Worm (Caenorhabditis elegans): ENCODE results near the gene nhr-133.

DNA sequence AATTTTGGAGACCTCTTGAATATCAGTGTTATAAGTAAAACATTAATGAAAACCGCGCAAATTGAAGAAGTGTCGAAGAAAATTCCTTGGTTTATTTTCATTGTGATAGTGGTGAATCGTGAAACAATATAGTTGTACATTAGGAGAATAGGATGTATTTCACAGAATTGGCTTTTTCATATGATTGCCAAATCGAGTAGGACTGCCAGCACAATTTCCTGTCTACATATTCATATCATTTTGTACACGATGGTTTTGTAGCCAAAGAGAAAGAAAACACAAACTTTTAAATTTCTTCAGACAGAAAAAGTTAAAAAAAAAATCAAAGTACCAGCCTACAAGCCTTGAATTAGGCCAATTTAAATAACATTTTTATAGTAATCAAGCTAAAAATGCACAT, 48.2 kb downstream of the nhr-133 start, which contains the start of gene str-255:
- TF ChIP-seq him-1 (tag; optimal IDR thresholded peaks at IDR 0.05) = no peak
- TF ChIP-seq W03F9.2 (tag; optimal IDR thresholded peaks at IDR 0.05) = no peak

Data from whole organism, L4/young adult.